Worm (Caenorhabditis elegans): ENCODE results near the gene comt-3.

Gene comt-3

ce11 chrV:2008412-2008811 is 48.9 kb upstream of the comt-3 start (continued):
- TF ChIP-seq pqm-1 (tag; optimal IDR thresholded peaks at IDR 0.05): no peak
- no peak for TF ChIP-seq unc-39 (tag; optimal IDR thresholded peaks at IDR 0.05)
- peak; percentile 64 for TF ChIP-seq duxl-1 (tag; optimal IDR thresholded peaks at IDR 0.05; ENCODE audit: poor library complexity)
- peak; percentile 54 for TF ChIP-seq nhr-28 (tag; optimal IDR thresholded peaks at IDR 0.05)
- TF ChIP-seq zfp-3 (GFP tag; conservative IDR thresholded peaks at IDR 0.05): no peak
- no peak for TF ChIP-seq ama-1 (optimal IDR thresholded peaks at IDR 0.05)
- TF ChIP-seq lin-29 (GFP tag; IDR thresholded peaks at IDR 0.05): no peak
- TF ChIP-seq dpl-1 (GFP tag; optimal IDR thresholded peaks at IDR 0.05): peak; percentile 40
- TF ChIP-seq mdt-29 (GFP tag; IDR thresholded peaks at IDR 0.05): no peak
- no peak for TF ChIP-seq nhr-6 (tag; optimal IDR thresholded peaks at IDR 0.05)
- TF ChIP-seq tag-97 (GFP tag; IDR thresholded peaks at IDR 0.05): no peak
- TF ChIP-seq zfp-2 (tag; optimal IDR thresholded peaks at IDR 0.05): no peak
- TF ChIP-seq F49E8.2 (tag; optimal IDR thresholded peaks at IDR 0.05; ENCODE audit: borderline replicate concordance): no peak
- TF ChIP-seq zip-2 (tag; optimal IDR thresholded peaks at IDR 0.05): no peak
- TF ChIP-seq nhr-11 (tag; optimal IDR thresholded peaks at IDR 0.05): no peak
- TF ChIP-seq mxl-3 (GFP tag; optimal IDR thresholded peaks at IDR 0.05): peak; percentile 3
- no peak for TF ChIP-seq aha-1 (tag)
- TF ChIP-seq lim-7 (GFP tag; IDR thresholded peaks at IDR 0.05): no peak
- no peak for TF ChIP-seq lin-13 (GFP tag; optimal IDR thresholded peaks at IDR 0.05)
- peak in 1 of 2 experiments; percentile 70 for TF ChIP-seq hif-1 (tag; optimal IDR thresholded peaks at IDR 0.05)
- TF ChIP-seq ceh-82 (tag; optimal IDR thresholded peaks at IDR 0.05): no peak
- TF ChIP-seq daf-16 (GFP tag; optimal IDR thresholded peaks at IDR 0.05): no peak
- peak; percentile 25 for TF ChIP-seq daf-16 (tag; optimal IDR thresholded peaks at IDR 0.05)
- no peak for TF ChIP-seq fos-1 (tag; optimal IDR thresholded peaks at IDR 0.05)
- peak; percentile 59; the same call in 1 of the 2 replicates for TF ChIP-seq snpc-1.2 (GFP tag; IDR thresholded peaks at IDR 0.05)
- TF ChIP-seq nhr-48 (tag; optimal IDR thresholded peaks at IDR 0.05): no peak
- TF ChIP-seq Y105C5A.15 (GFP tag; IDR thresholded peaks at IDR 0.05): no peak
- peak; percentile 91 for TF ChIP-seq unc-130 (GFP tag; optimal IDR thresholded peaks at IDR 0.05)
- TF ChIP-seq arid-1 (GFP tag; conservative IDR thresholded peaks at IDR 0.05): no peak; the same call in 1 of the 2 replicates
- TF ChIP-seq F37D6.2 (tag; optimal IDR thresholded peaks at IDR 0.05): no peak
- no peak for TF ChIP-seq lin-1 (GFP tag; IDR thresholded peaks at IDR 0.05)
- 0 out of 2 replicates have a peak, but pooled peaks have one; percentile 33 for TF ChIP-seq madf-9 (GFP tag; conservative IDR thresholded peaks at IDR 0.05)
- TF ChIP-seq mxl-2 (GFP tag; conservative IDR thresholded peaks at IDR 0.05): no peak
- peak; percentile 28 for TF ChIP-seq hlh-30 (tag; optimal IDR thresholded peaks at IDR 0.05; ENCODE audit: insufficient read depth)
- TF ChIP-seq vab-7 (GFP tag; IDR thresholded peaks at IDR 0.05): no peak
- TF ChIP-seq tra-1 (GFP tag; IDR thresholded peaks at IDR 0.05): no peak
- TF ChIP-seq hmg-1.1 (GFP tag; IDR thresholded peaks at IDR 0.05): peak; percentile 50; the same call in 1 of the 2 replicates
- no peak for TF ChIP-seq daf-19 (GFP tag; conservative IDR thresholded peaks at IDR 0.05)
- no peak for TF ChIP-seq daf-12 (tag; optimal IDR thresholded peaks at IDR 0.05)
- TF ChIP-seq ZK546.5 (tag; optimal IDR thresholded peaks at IDR 0.05): no peak
- no peak for TF ChIP-seq ceh-32 (tag; optimal IDR thresholded peaks at IDR 0.05; ENCODE audit: poor library complexity)
- TF ChIP-seq fkh-10 (GFP tag; optimal IDR thresholded peaks at IDR 0.05): no peak
- 0 out of 2 replicates have a peak, but pooled peaks have one; percentile 51 for TF ChIP-seq ctbp-1 (GFP tag; IDR thresholded peaks at IDR 0.05)
- peak; percentile 60; the same call in 1 of the 2 replicates for TF ChIP-seq Y48G9A.11 (GFP tag; IDR thresholded peaks at IDR 0.05)
- TF ChIP-seq egl-27 (tag; optimal IDR thresholded peaks at IDR 0.05): no peak
- no peak for TF ChIP-seq madf-5 (GFP tag; IDR thresholded peaks at IDR 0.05)
- peak; percentile 46 for TF ChIP-seq rbr-2 (tag; optimal IDR thresholded peaks at IDR 0.05)
- TF ChIP-seq nhr-111 (GFP tag; optimal IDR thresholded peaks at IDR 0.05): no peak
- no peak for TF ChIP-seq set-16 (GFP tag; IDR thresholded peaks at IDR 0.05)
- TF ChIP-seq dmd-9 (GFP tag; IDR thresholded peaks at IDR 0.05): no peak
- TF ChIP-seq spr-3 (GFP tag; optimal IDR thresholded peaks at IDR 0.05): no peak
- TF ChIP-seq nhr-25 (tag; optimal IDR thresholded peaks at IDR 0.05; ENCODE audit: borderline replicate concordance, insufficient read depth): no peak
